Worm (Caenorhabditis elegans): ENCODE results near the gene C23F12.3.

- TF ChIP-seq ces-1 (GFP tag; optimal IDR thresholded peaks at IDR 0.05) (no peak), nhr-11 (tag; optimal IDR thresholded peaks at IDR 0.05) (no peak), snpc-4 (tag; optimal IDR thresholded peaks at IDR 0.05) (no peak)
Measured at ce11 chrX:9391345-9391744, at the start of gene C23F12.3.
